Fruit fly (Drosophila melanogaster) whole organism, wandering third instar larva: Measurements from ENCODE around the gene CG33271.

Experiments
- Abd-B ChIP-seq: fragments of >200 bp; optimal IDR thresholded peaks from 2 replicates; lab custom pipeline; 2017; ENCODE audit warnings: missing biosample characterization, missing genetic modification characterization
- CG32264 ChIP-seq: fragments of 200-800 bp; sonication (Bioruptor generic); optimal IDR thresholded peaks from 2 replicates; lab custom pipeline; 2016; ENCODE audit warnings: missing biosample characterization, missing genetic modification characterization
- CG9705 ChIP-seq: fragments of 200-800 bp; sonication (Bioruptor generic); optimal IDR thresholded peaks from 2 replicates; lab custom pipeline; 2018; ENCODE audit warnings: missing biosample characterization, mild to moderate bottlenecking, missing genetic modification characterization
- CrebA ChIP-seq: fragments of 200-800 bp; sonication (Bioruptor generic); optimal IDR thresholded peaks from 2 replicates; lab custom pipeline; 2016; ENCODE audit warnings: missing biosample characterization, mild to moderate bottlenecking, missing genetic modification characterization, borderline replicate concordance
- Dfd ChIP-seq: fragments of >200 bp; optimal IDR thresholded peaks from 2 replicates; lab custom pipeline; 2017; ENCODE audit warnings: missing biosample characterization, missing genetic modification characterization
- Dif ChIP-seq: fragments of 200-275, 200-300 bp; sonication (Bioruptor generic); optimal IDR thresholded peaks from 2 replicates; lab custom pipeline; 2018; ENCODE audit warnings: missing biosample characterization, missing genetic modification characterization; ENCODE audit not compliant: partially characterized antibody
- GATAd ChIP-seq: sonication (Bioruptor generic); optimal IDR thresholded peaks from 2 replicates; lab custom pipeline; 2016; ENCODE audit warnings: missing biosample characterization, missing genetic modification characterization
- HLH106 ChIP-seq: fragments of 200-800 bp; optimal IDR thresholded peaks from 3 replicates; lab custom pipeline; 2019; ENCODE audit warnings: missing biosample characterization, mild to moderate bottlenecking, missing genetic modification characterization, moderate library complexity
- Hnf4 ChIP-seq: fragments of 200-800 bp; sonication (Bioruptor generic); optimal IDR thresholded peaks from 2 replicates; lab custom pipeline; 2016; ENCODE audit warnings: missing biosample characterization, mild to moderate bottlenecking, missing genetic modification characterization
- Hr83 ChIP-seq: fragments of 200-300 bp; sonication (Bioruptor generic); optimal IDR thresholded peaks from 2 replicates; lab custom pipeline; 2016; ENCODE audit warnings: missing biosample characterization, mild to moderate bottlenecking, missing genetic modification characterization, moderate library complexity; ENCODE audit not compliant: poor library complexity, severe bottlenecking
- Jra ChIP-seq: sonication (Bioruptor generic); optimal IDR thresholded peaks from 2 replicates; lab custom pipeline; 2016; ENCODE audit warnings: missing biosample characterization, missing genetic modification characterization
- Mio ChIP-seq: sonication (Bioruptor generic); optimal IDR thresholded peaks from 2 replicates; lab custom pipeline; 2016; ENCODE audit warnings: missing biosample characterization, missing genetic modification characterization
- Myc ChIP-seq: fragments of >200 bp; optimal IDR thresholded peaks from 2 replicates; lab custom pipeline; 2017
- N ChIP-seq: fragments of >200 bp; optimal IDR thresholded peaks from 2 replicates; lab custom pipeline; 2018; ENCODE audit warnings: missing biosample characterization, missing external identifiers, missing genetic modification characterization
- OdsH ChIP-seq: fragments of 200-800 bp; sonication (Bioruptor generic); optimal IDR thresholded peaks from 2 replicates; lab custom pipeline; 2016; ENCODE audit warnings: missing biosample characterization, mild to moderate bottlenecking, missing genetic modification characterization
- Rel ChIP-seq, 2 experiments: fragments of 200-800 bp; sonication (Bioruptor generic) in 1 of 2; optimal IDR thresholded peaks; 2 replicates in 1 of 2; 3 replicates in 1 of 2; lab custom pipeline; 2016 to 2019; ENCODE audit warnings: mild to moderate bottlenecking in 2 of 2, missing biosample characterization in 2 of 2, missing genetic modification characterization in 2 of 2, moderate library complexity in 1 of 2
- Sp1 ChIP-seq: fragments of 200-800 bp; sonication (Bioruptor generic); optimal IDR thresholded peaks from 3 replicates; lab custom pipeline; 2019; ENCODE audit warnings: missing biosample characterization, mild to moderate bottlenecking, missing genetic modification characterization, moderate library complexity
- Vsx2 ChIP-seq: fragments of 200-300, 225-300 bp; sonication (Bioruptor generic); optimal IDR thresholded peaks from 2 replicates; lab custom pipeline; 2018; ENCODE audit warnings: missing biosample characterization, missing genetic modification characterization; ENCODE audit not compliant: partially characterized antibody
- br ChIP-seq: fragments of 200-800 bp; sonication (Bioruptor generic); optimal IDR thresholded peaks from 2 replicates; lab custom pipeline; 2016; ENCODE audit warnings: missing biosample characterization, missing genetic modification characterization
- brk ChIP-seq: fragments of 200-800 bp; sonication (Bioruptor generic); optimal IDR thresholded peaks from 2 replicates; lab custom pipeline; 2016; ENCODE audit warnings: missing biosample characterization, mild to moderate bottlenecking, missing genetic modification characterization
- dmrt93B ChIP-seq: fragments of 200-800 bp; sonication (Bioruptor generic); optimal IDR thresholded peaks from 2 replicates; lab custom pipeline; 2018; ENCODE audit warnings: missing biosample characterization, mild to moderate bottlenecking, missing genetic modification characterization
- dsf ChIP-seq: sonication (Bioruptor generic); optimal IDR thresholded peaks from 2 replicates; lab custom pipeline; 2016; ENCODE audit warnings: missing biosample characterization, missing genetic modification characterization, borderline replicate concordance
- ey ChIP-seq: fragments of 200-800 bp; sonication (Bioruptor generic); optimal IDR thresholded peaks from 2 replicates; lab custom pipeline; 2016; ENCODE audit warnings: missing biosample characterization, missing genetic modification characterization
- foxo ChIP-seq, 2 experiments: fragments of 200-800 bp; sonication (Bioruptor generic); optimal IDR thresholded peaks; 2 replicates in 1 of 2; 3 replicates in 1 of 2; lab custom pipeline; 2016 to 2017; ENCODE audit warnings: missing biosample characterization in 2 of 2, missing genetic modification characterization in 2 of 2
- fru ChIP-seq: fragments of 200-800 bp; sonication (Bioruptor generic); optimal IDR thresholded peaks from 3 replicates; lab custom pipeline; 2016; ENCODE audit warnings: missing biosample characterization, mild to moderate bottlenecking, missing genetic modification characterization
- h ChIP-seq: fragments of 200-800 bp; sonication (Bioruptor generic); optimal IDR thresholded peaks from 3 replicates; lab custom pipeline; 2016; ENCODE audit warnings: missing biosample characterization, mild to moderate bottlenecking, missing genetic modification characterization
- jim ChIP-seq: fragments of 175-275, 200-325 bp; sonication (Bioruptor generic); optimal IDR thresholded peaks from 2 replicates; lab custom pipeline; 2016; ENCODE audit warnings: missing biosample characterization, mild to moderate bottlenecking, missing genetic modification characterization
- lola ChIP-seq: fragments of >200 bp; optimal IDR thresholded peaks from 2 replicates; lab custom pipeline; 2017; ENCODE audit warnings: missing biosample characterization, missing genetic modification characterization
- pan ChIP-seq: fragments of >200 bp; optimal IDR thresholded peaks from 2 replicates; lab custom pipeline; 2017
- rgr ChIP-seq: fragments of 200-800 bp; sonication (Bioruptor generic); optimal IDR thresholded peaks from 3 replicates; lab custom pipeline; 2016; ENCODE audit warnings: missing biosample characterization, mild to moderate bottlenecking, missing genetic modification characterization
- sv ChIP-seq: fragments of 200-800 bp; sonication (Bioruptor generic); optimal IDR thresholded peaks from 3 replicates; lab custom pipeline; 2016; ENCODE audit warnings: missing biosample characterization, missing genetic modification characterization
- tai ChIP-seq: sonication (Bioruptor generic); optimal IDR thresholded peaks from 2 replicates; lab custom pipeline; 2016; ENCODE audit warnings: missing biosample characterization, missing genetic modification characterization
- woc ChIP-seq: sonication (Bioruptor generic); optimal IDR thresholded peaks from 2 replicates; lab custom pipeline; 2016; ENCODE audit warnings: missing biosample characterization, mild to moderate bottlenecking, missing genetic modification characterization

Gene CG33271

dm6 chr3L:11623245-11623883 lies 46.1 kb upstream of the CG33271 start (continued):
- no peak for TF ChIP-seq Mio (GFP tag; lab: Kevin White, UChicago)
- TF ChIP-seq h (GFP tag; lab: Kevin White, UChicago) = peak; percentile 23
- TF ChIP-seq Dif (GFP tag; lab: Kevin White, UChicago) = no peak
- TF ChIP-seq Sp1 (GFP tag; lab: Kevin White, UChicago) = peak; percentile 20
- peak; percentile 56 for TF ChIP-seq brk
- no peak for TF ChIP-seq Dfd (GFP tag; lab: Kevin White, UChicago)
- TF ChIP-seq Vsx2 (GFP tag; lab: Kevin White, UChicago) = no peak
- TF ChIP-seq OdsH (GFP tag; lab: Kevin White, UChicago) = peak; percentile 22
- TF ChIP-seq woc (GFP tag; lab: Kevin White, UChicago) = no peak
- TF ChIP-seq foxo (GFP tag; optimal IDR thresholded peaks at IDR 0.05; lab: Kevin White, UChicago) = no peak
- TF ChIP-seq CG32264 (GFP tag; lab: Kevin White, UChicago) = no peak
- peak; percentile 9 for TF ChIP-seq rgr (GFP tag; lab: Kevin White, UChicago)
- TF ChIP-seq Hnf4 (GFP tag; lab: Kevin White, UChicago) = peak; percentile 43
- TF ChIP-seq HLH106 (tag; lab: Kevin White, UChicago) = peak; percentile 9
- TF ChIP-seq CrebA (GFP tag; lab: Kevin White, UChicago) = no peak
- no peak for TF ChIP-seq Hr83
- no peak for TF ChIP-seq pan (lab: Kevin White, UChicago)

dm6 chr3L:11622750-11623149 lies 45.5 kb upstream of the CG33271 start:
- no peak for TF ChIP-seq N (GFP tag; lab: Kevin White, UChicago)
- no peak for TF ChIP-seq dsf
- no peak for TF ChIP-seq GATAd
- TF ChIP-seq lola (GFP tag; lab: Kevin White, UChicago) = no peak
- TF ChIP-seq sv (GFP tag; lab: Kevin White, UChicago) = no peak
- no peak for TF ChIP-seq Dif (GFP tag; lab: Kevin White, UChicago)
- no peak for TF ChIP-seq foxo (GFP tag; optimal IDR thresholded peaks at IDR 0.05; lab: Kevin White, UChicago)
- no peak for TF ChIP-seq br
- TF ChIP-seq HLH106 (tag; lab: Kevin White, UChicago) = no peak
- TF ChIP-seq Rel (GFP tag; optimal IDR thresholded peaks at IDR 0.05; lab: Kevin White, UChicago) = no peak
- no peak for TF ChIP-seq Rel (tag; optimal IDR thresholded peaks at IDR 0.05; lab: Kevin White, UChicago)
- TF ChIP-seq Hr83 = no peak

dm6 chr3L:11620001-11620400 lies 42.7 kb upstream of the CG33271 start, which contains the start of gene Muc68Ca:
Gene Muc68Ca, minus strand, starts transcription at chr3L:11620101.
- TF ChIP-seq rgr (GFP tag; lab: Kevin White, UChicago) = no peak
- TF ChIP-seq Dif (GFP tag; lab: Kevin White, UChicago) = no peak
- no peak for TF ChIP-seq Sp1 (GFP tag; lab: Kevin White, UChicago)
- TF ChIP-seq tai (GFP tag; lab: Kevin White, UChicago) = no peak
- TF ChIP-seq ey (GFP tag; lab: Kevin White, UChicago) = no peak
- no peak for TF ChIP-seq Myc
- no peak for TF ChIP-seq CrebA (GFP tag; lab: Kevin White, UChicago)
- no peak for TF ChIP-seq dmrt93B
- no peak for TF ChIP-seq OdsH (GFP tag; lab: Kevin White, UChicago)
- no peak for TF ChIP-seq CG9705 (GFP tag; lab: Kevin White, UChicago)
- TF ChIP-seq jim = no peak
- TF ChIP-seq N (GFP tag; lab: Kevin White, UChicago) = no peak
- TF ChIP-seq Hnf4 (GFP tag; lab: Kevin White, UChicago) = no peak
- TF ChIP-seq lola (GFP tag; lab: Kevin White, UChicago) = no peak
- no peak for TF ChIP-seq Mio (GFP tag; lab: Kevin White, UChicago)
- TF ChIP-seq sv (GFP tag; lab: Kevin White, UChicago) = no peak
- no peak for TF ChIP-seq Vsx2 (GFP tag; lab: Kevin White, UChicago)
- no peak for TF ChIP-seq fru (GFP tag; lab: Kevin White, UChicago)
- no peak for TF ChIP-seq GATAd
- no peak for TF ChIP-seq brk

- TF ChIP-seq dsf = no peak
- TF ChIP-seq Dfd (GFP tag; lab: Kevin White, UChicago) = no peak
- TF ChIP-seq Vsx2 (GFP tag; lab: Kevin White, UChicago) = no peak
- TF ChIP-seq Dif (GFP tag; lab: Kevin White, UChicago) = no peak
- no peak for TF ChIP-seq CG9705 (GFP tag; lab: Kevin White, UChicago)
- no peak for TF ChIP-seq N (GFP tag; lab: Kevin White, UChicago)
- no peak for TF ChIP-seq br
- no peak for TF ChIP-seq Jra
- TF ChIP-seq HLH106 (tag; lab: Kevin White, UChicago) = no peak
- TF ChIP-seq Abd-B (GFP tag; lab: Kevin White, UChicago) = no peak
- no peak for TF ChIP-seq Myc
- no peak for TF ChIP-seq foxo (GFP tag; optimal IDR thresholded peaks at IDR 0.05; lab: Kevin White, UChicago)
- no peak for TF ChIP-seq Rel (GFP tag; optimal IDR thresholded peaks at IDR 0.05; lab: Kevin White, UChicago)
- no peak for TF ChIP-seq Rel (tag; optimal IDR thresholded peaks at IDR 0.05; lab: Kevin White, UChicago)
- no peak for TF ChIP-seq rgr (GFP tag; lab: Kevin White, UChicago)
- TF ChIP-seq, all 38 proteins: peak for 0
Measured at dm6 chr3L:11609835-11610234, 32.5 kb upstream of the CG33271 start, which contains the start of gene CG42832. Gene CG42832, plus strand, starts transcription at chr3L:11610135.
